Fruit fly (Drosophila melanogaster): ENCODE data around the gene Mat89Ba.
A peak's percentile ranks its signal among the peaks of the same experiment; 100 is the strongest.

Gene Mat89Ba

dm6 chr3R:16221359-16222299, 50.6 kb downstream of the Mat89Ba start (continued):
- TF ChIP-seq CG30431 (GFP tag; optimal IDR thresholded peaks at IDR 0.05): peak; percentile 90
- peak; percentile 88 for TF ChIP-seq kay (GFP tag; optimal IDR thresholded peaks at IDR 0.05)
- TF ChIP-seq gem (tag; optimal IDR thresholded peaks at IDR 0.05): peak; percentile 97
- peak; percentile 67 for TF ChIP-seq CG18011 (GFP tag; optimal IDR thresholded peaks at IDR 0.05)
- TF ChIP-seq CG4282 (GFP tag; optimal IDR thresholded peaks at IDR 0.05): no peak
- peak; percentile 69 for TF ChIP-seq Jarid2 (GFP tag; optimal IDR thresholded peaks at IDR 0.05)
- TF ChIP-seq Scr (GFP tag; IDR thresholded peaks at IDR 0.05; ENCODE audit: partially characterized antibody): no peak
- peak; percentile 95 for TF ChIP-seq CG7839 (tag; optimal IDR thresholded peaks at IDR 0.05)
- no peak for TF ChIP-seq Tbp (GFP tag; optimal IDR thresholded peaks at IDR 0.05)
- peak; percentile 20; the same call in 1 of the 2 replicates for TF ChIP-seq sens-2 (GFP tag; IDR thresholded peaks at IDR 0.05)
- TF ChIP-seq CG11723 (GFP tag; optimal IDR thresholded peaks at IDR 0.05): peak; percentile 93
- peak; percentile 97 for TF ChIP-seq odd (GFP tag; optimal IDR thresholded peaks at IDR 0.05)
- peak; percentile 89 for TF ChIP-seq Gug (GFP tag; IDR thresholded peaks at IDR 0.05)
- peak; percentile 80 for TF ChIP-seq CG11456 (GFP tag; IDR thresholded peaks at IDR 0.05)
- TF ChIP-seq slbo (GFP tag; IDR thresholded peaks at IDR 0.05): peak; percentile 88
- TF ChIP-seq gcm2 (GFP tag; optimal IDR thresholded peaks at IDR 0.05): peak; percentile 52
- peak; percentile 58 for TF ChIP-seq exex (tag; optimal IDR thresholded peaks at IDR 0.05)
- peak; percentile 26 for TF ChIP-seq NK7.1 (GFP tag; optimal IDR thresholded peaks at IDR 0.05)
- no peak for TF ChIP-seq CG17912 (GFP tag; optimal IDR thresholded peaks at IDR 0.05)
- peak; percentile 87 for TF ChIP-seq CG1529 (GFP tag; optimal IDR thresholded peaks at IDR 0.05)
- peak in 1 of 2 experiments; percentile 91 for TF ChIP-seq Hr78 (GFP tag; optimal IDR thresholded peaks at IDR 0.05)
- TF ChIP-seq CG10366 (GFP tag; IDR thresholded peaks at IDR 0.05): peak; percentile 71
- TF ChIP-seq CG34224 (GFP tag; IDR thresholded peaks at IDR 0.05; ENCODE audit: partially characterized antibody): no peak
- peak; percentile 83 for TF ChIP-seq CG12769 (tag; optimal IDR thresholded peaks at IDR 0.05)
- TF ChIP-seq so (GFP tag; IDR thresholded peaks at IDR 0.05): peak; percentile 64; the same call in 2 of the 3 replicates
- TF ChIP-seq otp (GFP tag; IDR thresholded peaks at IDR 0.05): no peak
- TF ChIP-seq stc (GFP tag; IDR thresholded peaks at IDR 0.05): peak; percentile 59; the same call in 1 of the 2 replicates
- TF ChIP-seq da (GFP tag; optimal IDR thresholded peaks at IDR 0.05): no peak
- no peak for TF ChIP-seq seq (GFP tag; IDR thresholded peaks at IDR 0.05)
- TF ChIP-seq cg (GFP tag; optimal IDR thresholded peaks at IDR 0.05): peak; percentile 99
- no peak for TF ChIP-seq ato (GFP tag; IDR thresholded peaks at IDR 0.05; ENCODE audit: partially characterized antibody)
- TF ChIP-seq sens (GFP tag): peak; percentile 93
- no peak for TF ChIP-seq ftz-f1 (GFP tag; optimal IDR thresholded peaks at IDR 0.05)
- TF ChIP-seq B-H1 (GFP tag; IDR thresholded peaks at IDR 0.05): peak; percentile 38
- peak; percentile 79 for TF ChIP-seq NFAT (GFP tag; IDR thresholded peaks at IDR 0.05)
- no peak for TF ChIP-seq BEAF-32 (GFP tag; optimal IDR thresholded peaks at IDR 0.05)
- no peak for TF ChIP-seq Mes4 (GFP tag; optimal IDR thresholded peaks at IDR 0.05)
- peak in 1 of 2 experiments; percentile 79 for TF ChIP-seq Dfd (GFP tag; optimal IDR thresholded peaks at IDR 0.05)
- TF ChIP-seq Side (GFP tag; optimal IDR thresholded peaks at IDR 0.05): no peak
- peak; percentile 96 for TF ChIP-seq CG14710 (tag; optimal IDR thresholded peaks at IDR 0.05)
- no peak for TF ChIP-seq CG5953 (GFP tag; IDR thresholded peaks at IDR 0.05)
- TF ChIP-seq pnt (GFP tag; optimal IDR thresholded peaks at IDR 0.05): no peak
- no peak for TF ChIP-seq Sin3A (optimal IDR thresholded peaks at IDR 0.05)
- TF ChIP-seq Atf-2 (GFP tag; optimal IDR thresholded peaks at IDR 0.05): no peak
- TF ChIP-seq Fer3 (tag; optimal IDR thresholded peaks at IDR 0.05): peak; percentile 67
- TF ChIP-seq jumu (GFP tag; optimal IDR thresholded peaks at IDR 0.05): no peak
- peak; percentile 19 for TF ChIP-seq pros (GFP tag; optimal IDR thresholded peaks at IDR 0.05)
- TF ChIP-seq hb (GFP tag; IDR thresholded peaks at IDR 0.05; ENCODE audit: partially characterized antibody): no peak
- peak; percentile 80 for TF ChIP-seq H15 (GFP tag; IDR thresholded peaks at IDR 0.05)
